Fruit fly (Drosophila melanogaster): ENCODE measurements around the gene RpS21.

dm6 chr2L:2862621-2862962 lies 6.7 kb downstream of the RpS21 start:
- TF ChIP-seq HLHmδ (GFP tag; optimal IDR thresholded peaks at IDR 0.05) (no peak), CG3407 (GFP tag; optimal IDR thresholded peaks at IDR 0.05) (no peak), CoRest (tag; optimal IDR thresholded peaks at IDR 0.05) (no peak), CG10147 (GFP tag; optimal IDR thresholded peaks at IDR 0.05) (no peak)

All from whole organism, embryonic.